Fruit fly (Drosophila melanogaster) whole organism, wandering third instar larva: ENCODE measurements around the gene CG2854.

Experiments
- CrebA ChIP-seq: fragments of 200-800 bp; sonication (Bioruptor generic); optimal IDR thresholded peaks from 2 replicates; lab custom pipeline; 2016; ENCODE audit warnings: missing biosample characterization, mild to moderate bottlenecking, missing genetic modification characterization, borderline replicate concordance
- Hnf4 ChIP-seq: fragments of 200-800 bp; sonication (Bioruptor generic); optimal IDR thresholded peaks from 2 replicates; lab custom pipeline; 2016; ENCODE audit warnings: missing biosample characterization, mild to moderate bottlenecking, missing genetic modification characterization
- Myc ChIP-seq: fragments of >200 bp; optimal IDR thresholded peaks from 2 replicates; lab custom pipeline; 2017
- dsf ChIP-seq: sonication (Bioruptor generic); optimal IDR thresholded peaks from 2 replicates; lab custom pipeline; 2016; ENCODE audit warnings: missing biosample characterization, missing genetic modification characterization, borderline replicate concordance
- ey ChIP-seq: fragments of 200-800 bp; sonication (Bioruptor generic); optimal IDR thresholded peaks from 2 replicates; lab custom pipeline; 2016; ENCODE audit warnings: missing biosample characterization, missing genetic modification characterization
- pan ChIP-seq: fragments of >200 bp; optimal IDR thresholded peaks from 2 replicates; lab custom pipeline; 2017
- rgr ChIP-seq: fragments of 200-800 bp; sonication (Bioruptor generic); optimal IDR thresholded peaks from 3 replicates; lab custom pipeline; 2016; ENCODE audit warnings: missing biosample characterization, mild to moderate bottlenecking, missing genetic modification characterization
- sage ChIP-seq: fragments of 200-800 bp; sonication (Bioruptor generic); optimal IDR thresholded peaks from 2 replicates; lab custom pipeline; 2016; ENCODE audit warnings: missing biosample characterization, mild to moderate bottlenecking, missing genetic modification characterization
- sv ChIP-seq: fragments of 200-800 bp; sonication (Bioruptor generic); optimal IDR thresholded peaks from 3 replicates; lab custom pipeline; 2016; ENCODE audit warnings: missing biosample characterization, missing genetic modification characterization
- tai ChIP-seq: sonication (Bioruptor generic); optimal IDR thresholded peaks from 2 replicates; lab custom pipeline; 2016; ENCODE audit warnings: missing biosample characterization, missing genetic modification characterization

DNA sequence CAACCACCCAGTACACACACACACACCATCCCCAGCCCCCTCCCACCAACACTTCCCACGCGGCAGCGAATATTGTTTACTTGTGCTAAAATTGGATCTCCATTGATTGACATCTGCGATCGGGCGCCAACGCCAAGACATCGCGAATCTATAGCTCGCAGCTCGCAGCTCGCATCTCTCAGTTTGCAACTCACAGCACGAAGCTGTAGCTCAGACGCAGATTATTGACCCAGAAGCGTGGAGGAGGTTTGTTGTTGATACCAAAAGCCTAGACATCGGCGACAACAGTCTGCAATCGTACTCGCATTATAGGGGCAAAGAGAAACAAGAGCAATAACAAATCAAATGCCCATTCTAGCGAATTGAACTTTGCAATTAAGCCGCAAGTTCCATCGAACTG, 10.3 kb downstream of the CG2854 start:
- TF ChIP-seq ey (GFP tag; lab: Kevin White, UChicago) (no peak), sage (GFP tag; lab: Kevin White, UChicago) (no peak), Hnf4 (GFP tag; lab: Kevin White, UChicago) (no peak), sv (no peak), CrebA (GFP tag; lab: Kevin White, UChicago) (no peak), rgr (GFP tag; lab: Kevin White, UChicago) (no peak), tai (GFP tag; lab: Kevin White, UChicago) (no peak), dsf (GFP tag; lab: Kevin White, UChicago) (no peak), Myc (no peak), pan (lab: Kevin White, UChicago) (no peak)
